Fruit fly (Drosophila melanogaster) whole organism, embryonic: ENCODE data around the gene CG31099.

ENCODE experiments used
- Atf3 ChIP-seq: fragments of 200-800 bp; sonication (Bioruptor generic); optimal IDR thresholded peaks from 3 replicates; lab custom pipeline; 2016; ENCODE audit warnings: missing biosample characterization, missing genetic modification characterization
- CG10565 ChIP-seq: fragments of 200-800 bp; sonication (Bioruptor generic); optimal IDR thresholded peaks from 3 replicates; lab custom pipeline; 2016; ENCODE audit warnings: missing biosample characterization, mild to moderate bottlenecking, missing genetic modification characterization
- CG11398 ChIP-seq: fragments of 200-800 bp; sonication (Bioruptor generic); optimal IDR thresholded peaks from 2 replicates; lab custom pipeline; 2016; ENCODE audit warnings: missing biosample characterization, missing genetic modification characterization
- CG12071 ChIP-seq: fragments of 200-800 bp; sonication (Bioruptor generic); optimal IDR thresholded peaks from 3 replicates; lab custom pipeline; 2018; ENCODE audit warnings: missing biosample characterization, mild to moderate bottlenecking, missing genetic modification characterization
- CG1233 ChIP-seq: fragments of 200-800 bp; sonication (Bioruptor generic); optimal IDR thresholded peaks from 4 replicates; lab custom pipeline; 2018; ENCODE audit warnings: missing biosample characterization, mild to moderate bottlenecking, missing genetic modification characterization
- CG12769 ChIP-seq: fragments of 200-800 bp; sonication (Bioruptor generic); optimal IDR thresholded peaks from 2 replicates; lab custom pipeline; 2019; ENCODE audit warnings: missing biosample characterization, mild to moderate bottlenecking, missing genetic modification characterization, moderate library complexity
- CG13296 ChIP-seq: fragments of 200-800 bp; sonication (Bioruptor generic); optimal IDR thresholded peaks from 3 replicates; lab custom pipeline; 2018; ENCODE audit warnings: missing biosample characterization, mild to moderate bottlenecking, missing genetic modification characterization
- CG15514 ChIP-seq: fragments of 200-800 bp; sonication (Bioruptor generic); optimal IDR thresholded peaks from 3 replicates; lab custom pipeline; 2017; ENCODE audit warnings: missing biosample characterization, missing genetic modification characterization, mild to moderate bottlenecking, moderate library complexity, missing genetic modification reagents
- CG1603 ChIP-seq: fragments of 200-800 bp; sonication (Bioruptor generic); optimal IDR thresholded peaks from 2 replicates; lab custom pipeline; 2019; ENCODE audit warnings: missing biosample characterization, mild to moderate bottlenecking, missing genetic modification characterization, moderate library complexity
- CG17612 ChIP-seq: fragments of 200-800 bp; sonication (Bioruptor generic); IDR thresholded peaks from 2 replicates; pipeline ENCODE4 v1.3.6; 2022; ENCODE audit warnings: missing biosample characterization, missing genetic modification characterization
- CG17802 ChIP-seq: fragments of 200-800 bp; sonication (Bioruptor generic); optimal IDR thresholded peaks from 2 replicates; lab custom pipeline; 2018; ENCODE audit warnings: missing biosample characterization, mild to moderate bottlenecking, missing genetic modification characterization, moderate library complexity
- CG43689 ChIP-seq: fragments of 200-800 bp; sonication (Bioruptor generic); IDR thresholded peaks from 2 replicates; pipeline ENCODE4 v1.3.6; 2022; ENCODE audit warnings: missing biosample characterization, missing genetic modification characterization
- CG6765 ChIP-seq: fragments of 200-800 bp; sonication (Bioruptor generic); optimal IDR thresholded peaks from 3 replicates; lab custom pipeline; 2017; ENCODE audit warnings: missing biosample characterization, mild to moderate bottlenecking, missing genetic modification characterization
- CG7839 ChIP-seq: fragments of 200-800 bp; sonication (Bioruptor generic); optimal IDR thresholded peaks from 3 replicates; lab custom pipeline; 2018; ENCODE audit warnings: missing biosample characterization, mild to moderate bottlenecking, missing genetic modification characterization, moderate library complexity
- CG9437 ChIP-seq: fragments of 200-800 bp; sonication (Bioruptor generic); optimal IDR thresholded peaks from 2 replicates; lab custom pipeline; 2018; ENCODE audit warnings: missing biosample characterization, mild to moderate bottlenecking, missing genetic modification characterization
- Chrac-16 ChIP-seq: fragments of 200-800 bp; sonication (Bioruptor generic); optimal IDR thresholded peaks from 3 replicates; lab custom pipeline; 2016; ENCODE audit warnings: missing biosample characterization, missing genetic modification characterization
- Doc2 ChIP-seq: fragments of 200-800 bp; sonication (Bioruptor generic); IDR thresholded peaks from 2 replicates; pipeline ENCODE4 v1.3.6; 2022; ENCODE audit warnings: missing biosample characterization, missing genetic modification characterization
- Dp ChIP-seq: fragments of 200-800 bp; sonication (Bioruptor generic); optimal IDR thresholded peaks from 2 replicates; lab custom pipeline; 2018; ENCODE audit warnings: missing biosample characterization, mild to moderate bottlenecking, missing genetic modification characterization, moderate library complexity
- Dref ChIP-seq: fragments of 200-800 bp; sonication (Bioruptor generic); IDR thresholded peaks from 2 replicates; pipeline ENCODE4 v1.3.6; 2022; ENCODE audit warnings: missing biosample characterization, missing genetic modification characterization
- Gsc ChIP-seq: fragments of 200-800 bp; sonication (Bioruptor generic); IDR thresholded peaks from 2 replicates; pipeline ENCODE4 v1.3.6; 2022; ENCODE audit warnings: missing biosample characterization, missing genetic modification characterization
- HLH54F ChIP-seq: fragments of 200-800 bp; sonication (Bioruptor generic); optimal IDR thresholded peaks from 3 replicates; lab custom pipeline; 2016; ENCODE audit warnings: missing biosample characterization, missing genetic modification characterization
- Hmx ChIP-seq: fragments of 200-800 bp; sonication (Bioruptor generic); optimal IDR thresholded peaks from 2 replicates; lab custom pipeline; 2016; ENCODE audit warnings: missing biosample characterization, missing genetic modification characterization
- Jarid2 ChIP-seq: fragments of 200-800 bp; sonication (Bioruptor generic); optimal IDR thresholded peaks from 3 replicates; lab custom pipeline; 2017; ENCODE audit warnings: mild to moderate bottlenecking, missing biosample characterization, missing genetic modification reagents, missing genetic modification characterization
- Mad ChIP-seq: fragments of 200-800 bp; sonication (Bioruptor generic); optimal IDR thresholded peaks from 2 replicates; lab custom pipeline; 2016; ENCODE audit warnings: missing biosample characterization, missing genetic modification characterization
- Meics ChIP-seq: fragments of 200-800 bp; sonication (Bioruptor generic); optimal IDR thresholded peaks from 2 replicates; lab custom pipeline; 2017; ENCODE audit warnings: missing biosample characterization, mild to moderate bottlenecking, missing genetic modification characterization
- NK7.1 ChIP-seq: fragments of 200-800 bp; sonication (Bioruptor generic); optimal IDR thresholded peaks from 3 replicates; lab custom pipeline; 2016; ENCODE audit warnings: missing biosample characterization, missing genetic modification characterization
- Oli ChIP-seq: fragments of 200-800 bp; sonication (Bioruptor generic); optimal IDR thresholded peaks from 2 replicates; lab custom pipeline; 2018; ENCODE audit warnings: missing biosample characterization, mild to moderate bottlenecking, missing genetic modification characterization, moderate library complexity
- ara ChIP-seq: fragments of 200-800 bp; sonication (Bioruptor generic); IDR thresholded peaks from 2 replicates; pipeline ENCODE4 v1.3.6; 2022; ENCODE audit warnings: missing biosample characterization, missing genetic modification characterization
- ase ChIP-seq: fragments of 200-800 bp; sonication (Bioruptor generic); IDR thresholded peaks from 3 replicates; pipeline ENCODE4 v1.3.6; 2022; ENCODE audit warnings: missing biosample characterization, missing genetic modification characterization
- cas ChIP-seq: fragments of 200-800 bp; sonication (Bioruptor generic); IDR thresholded peaks from 2 replicates; pipeline ENCODE4 v1.3.6; 2022; ENCODE audit warnings: missing biosample characterization, missing genetic modification characterization
- caup ChIP-seq: fragments of 200-800 bp; sonication (Bioruptor generic); optimal IDR thresholded peaks from 3 replicates; lab custom pipeline; 2017; ENCODE audit warnings: missing biosample characterization, mild to moderate bottlenecking, missing genetic modification characterization, moderate library complexity; ENCODE audit not compliant: severe bottlenecking
- chif ChIP-seq, 2 experiments: fragments of 200-800 bp; sonication (Bioruptor generic); optimal IDR thresholded peaks; 3 replicates each; lab custom pipeline; 2016; ENCODE audit warnings: missing biosample characterization in 2 of 2, missing genetic modification characterization in 2 of 2
- cwo ChIP-seq: fragments of 200-800 bp; sonication (Bioruptor generic); optimal IDR thresholded peaks from 3 replicates; lab custom pipeline; 2017; ENCODE audit warnings: missing biosample characterization, missing genetic modification characterization, mild to moderate bottlenecking, moderate library complexity, missing genetic modification reagents
- emc ChIP-seq: fragments of 200-800 bp; sonication (Bioruptor generic); optimal IDR thresholded peaks from 2 replicates; lab custom pipeline; 2016; ENCODE audit warnings: missing biosample characterization, missing genetic modification characterization
- fd3F ChIP-seq: fragments of 200-800 bp; sonication (Bioruptor generic); optimal IDR thresholded peaks from 2 replicates; lab custom pipeline; 2018; ENCODE audit warnings: missing biosample characterization, mild to moderate bottlenecking, missing genetic modification characterization, moderate library complexity
- grn ChIP-seq: fragments of 200-800 bp; sonication (Bioruptor generic); optimal IDR thresholded peaks from 3 replicates; lab custom pipeline; 2017; ENCODE audit warnings: missing biosample characterization, missing genetic modification characterization
- knrl ChIP-seq: fragments of 200-800 bp; sonication (Bioruptor generic); IDR thresholded peaks from 3 replicates; pipeline ENCODE4 v1.3.6; 2022; ENCODE audit warnings: missing biosample characterization, missing genetic modification characterization; ENCODE audit not compliant: partially characterized antibody
- lab ChIP-seq: fragments of 200-800 bp; sonication (Bioruptor generic); optimal IDR thresholded peaks from 3 replicates; lab custom pipeline; 2017; ENCODE audit warnings: missing biosample characterization, missing genetic modification characterization, mild to moderate bottlenecking, moderate library complexity, missing genetic modification reagents
- lola ChIP-seq, 3 experiments: fragments of >200 bp in 2 of 3; fragments of 200-800 bp in 1 of 3; sonication (Bioruptor generic) in 1 of 3; optimal IDR thresholded peaks; 2 replicates each; lab custom pipeline; 2017 to 2019; ENCODE audit warnings: missing biosample characterization in 3 of 3, missing genetic modification characterization in 3 of 3, mild to moderate bottlenecking in 1 of 3, moderate library complexity in 1 of 3
- mirr ChIP-seq: fragments of 200-800 bp; sonication (Bioruptor generic); optimal IDR thresholded peaks from 3 replicates; lab custom pipeline; 2018; ENCODE audit warnings: missing biosample characterization, mild to moderate bottlenecking, missing genetic modification characterization
- nerfin-2 ChIP-seq: fragments of 200-800 bp; sonication (Bioruptor generic); IDR thresholded peaks from 2 replicates; pipeline ENCODE4 v1.3.6; 2022; ENCODE audit warnings: missing biosample characterization, missing genetic modification characterization; ENCODE audit not compliant: partially characterized antibody
- scrt ChIP-seq: fragments of 200-800 bp; sonication (Bioruptor generic); optimal IDR thresholded peaks from 2 replicates; lab custom pipeline; 2018; ENCODE audit warnings: missing biosample characterization, mild to moderate bottlenecking, missing genetic modification characterization, moderate library complexity
- sd ChIP-seq: fragments of 200-800 bp; sonication (Bioruptor generic); optimal IDR thresholded peaks from 3 replicates; lab custom pipeline; 2018; ENCODE audit warnings: missing biosample characterization, mild to moderate bottlenecking, missing genetic modification characterization, moderate library complexity
- sna ChIP-seq: fragments of 200-800 bp; sonication (Bioruptor generic); IDR thresholded peaks from 2 replicates; pipeline ENCODE4 v1.3.6; 2022; ENCODE audit warnings: missing biosample characterization, missing genetic modification characterization; ENCODE audit not compliant: partially characterized antibody
- so ChIP-seq: fragments of 200-800 bp; sonication (Bioruptor generic); IDR thresholded peaks from 3 replicates; pipeline ENCODE4 v1.3.6; 2022; ENCODE audit warnings: missing biosample characterization, missing genetic modification characterization
- sr ChIP-seq: fragments of 200-800 bp; sonication (Bioruptor generic); IDR thresholded peaks from 3 replicates; pipeline ENCODE4 v1.3.6; 2022; ENCODE audit warnings: missing biosample characterization, missing genetic modification characterization
- stwl ChIP-seq: fragments of 200-800 bp; sonication (Bioruptor generic); optimal IDR thresholded peaks from 3 replicates; lab custom pipeline; 2018; ENCODE audit warnings: missing biosample characterization, mild to moderate bottlenecking, missing genetic modification characterization, moderate library complexity
- tin ChIP-seq: fragments of 200-800 bp; sonication (Bioruptor generic); optimal IDR thresholded peaks from 3 replicates; lab custom pipeline; 2016; ENCODE audit warnings: missing biosample characterization, missing genetic modification characterization

CG31099 gene

dm6 chr3R:25312583-25312982 lies 1.8 kb upstream of the CG31099 start (continued):
- TF ChIP-seq fd3F (GFP tag; lab: Kevin White, UChicago) (no peak), Hmx (no peak), mirr (GFP tag; lab: Kevin White, UChicago) (peak; percentile 49), Gsc (GFP tag; lab: Robert Waterston, UW) (no peak), stwl (tag; lab: Kevin White, UChicago) (no peak), knrl (GFP tag; lab: Robert Waterston, UW) (no peak), sr (GFP tag; lab: Robert Waterston, UW) (no peak), Dref (GFP tag; lab: Robert Waterston, UW) (no peak), CG9437 (GFP tag; lab: Kevin White, UChicago) (peak; percentile 1), caup (GFP tag; lab: Kevin White, UChicago) (peak; percentile 26), ase (GFP tag; lab: Robert Waterston, UW) (no peak), CG10565 (GFP tag; lab: Kevin White, UChicago) (no peak), sna (GFP tag; lab: Robert Waterston, UW) (no peak), CG1233 (GFP tag; lab: Kevin White, UChicago) (peak; percentile 11), Dp (GFP tag; lab: Kevin White, UChicago) (peak; percentile 45), CG15514 (GFP tag; lab: Kevin White, UChicago) (peak; percentile 29), lab (GFP tag; lab: Kevin White, UChicago) (peak; percentile 26), CG7839 (tag; lab: Kevin White, UChicago) (peak; percentile 11), CG13296 (GFP tag; lab: Kevin White, UChicago) (peak; percentile 23), Meics (GFP tag; lab: Kevin White, UChicago) (peak; percentile 27)
- TF ChIP-seq, all 482 proteins: peak for 18

dm6 chr3R:25309175-25309574 lies 1.6 kb downstream of the CG31099 start:
- TF ChIP-seq cas (GFP tag; lab: Robert Waterston, UW) (no peak), Chrac-16 (no peak), nerfin-2 (GFP tag; lab: Robert Waterston, UW) (no peak), lab (GFP tag; lab: Kevin White, UChicago) (peak; percentile 53), CG6765 (GFP tag; lab: Kevin White, UChicago) (no peak), CG1603 (tag; lab: Kevin White, UChicago) (no peak), so (GFP tag; lab: Robert Waterston, UW) (no peak), emc (no peak), Atf3 (GFP tag; lab: Kevin White, UChicago) (no peak), NK7.1 (no peak), fd3F (GFP tag; lab: Kevin White, UChicago) (no peak), Doc2 (GFP tag; lab: Robert Waterston, UW) (no peak), lola (GFP tag; optimal IDR thresholded peaks at IDR 0.05; lab: Kevin White, UChicago) (no peak), Mad (no peak), Oli (no peak), Gsc (GFP tag; lab: Robert Waterston, UW) (no peak), CG12769 (peak; percentile 19), tin (GFP tag; lab: Kevin White, UChicago) (no peak), CG12071 (GFP tag; lab: Kevin White, UChicago) (no peak), chif (GFP tag; optimal IDR thresholded peaks at IDR 0.05; lab: Kevin White, UChicago) (no peak), HLH54F (GFP tag; lab: Kevin White, UChicago) (no peak), CG11398 (GFP tag; lab: Kevin White, UChicago) (no peak), scrt (GFP tag; lab: Kevin White, UChicago) (no peak), CG17612 (GFP tag; lab: Robert Waterston, UW) (no peak), grn (GFP tag; lab: Kevin White, UChicago) (peak; percentile 38), cwo (GFP tag; lab: Kevin White, UChicago) (no peak), CG43689 (GFP tag; lab: Robert Waterston, UW) (no peak), stwl (tag; lab: Kevin White, UChicago) (no peak), ara (no peak), Jarid2 (GFP tag; lab: Kevin White, UChicago) (no peak), Hmx (no peak), CG17802 (tag; lab: Kevin White, UChicago) (no peak), sd (tag; lab: Kevin White, UChicago) (peak; percentile 3)
